Fruit fly (Drosophila melanogaster) whole organism, embryonic: Measurements from ENCODE around the gene DZIP1.

ENCODE experiments used
- Ada2b ChIP-seq: fragments of 200-800 bp; sonication (Bioruptor generic); IDR thresholded peaks from 2 replicates; pipeline ENCODE4 v1.3.6; 2022; ENCODE audit warnings: missing biosample characterization, missing genetic modification characterization
- BtbVII ChIP-seq: fragments of 200-800 bp; sonication (Bioruptor generic); optimal IDR thresholded peaks from 3 replicates; lab custom pipeline; 2017; ENCODE audit warnings: missing biosample characterization, mild to moderate bottlenecking, missing genetic modification characterization
- CG11085 ChIP-seq: fragments of 200-800 bp; sonication (Bioruptor generic); IDR thresholded peaks from 2 replicates; pipeline ENCODE4 v1.3.6; 2022; ENCODE audit warnings: missing biosample characterization, missing genetic modification characterization
- CG11093 ChIP-seq: fragments of 200-800 bp; sonication (Bioruptor generic); IDR thresholded peaks from 3 replicates; pipeline ENCODE4 v1.3.6; 2022; ENCODE audit warnings: missing biosample characterization, missing genetic modification characterization
- CG11504 ChIP-seq: fragments of 200-800 bp; sonication (Bioruptor generic); optimal IDR thresholded peaks from 3 replicates; lab custom pipeline; 2019; ENCODE audit warnings: missing biosample characterization, mild to moderate bottlenecking, missing genetic modification characterization, moderate library complexity
- CG12219 ChIP-seq: fragments of 200-800 bp; sonication (Bioruptor generic); optimal IDR thresholded peaks from 3 replicates; lab custom pipeline; 2018; ENCODE audit warnings: missing biosample characterization, mild to moderate bottlenecking, missing genetic modification characterization
- CG1233 ChIP-seq: fragments of 200-800 bp; sonication (Bioruptor generic); optimal IDR thresholded peaks from 4 replicates; lab custom pipeline; 2018; ENCODE audit warnings: missing biosample characterization, mild to moderate bottlenecking, missing genetic modification characterization
- CG13287 ChIP-seq: fragments of 200-800 bp; sonication (Bioruptor generic); IDR thresholded peaks from 2 replicates; pipeline ENCODE4 v1.3.6; 2022; ENCODE audit warnings: missing biosample characterization, missing genetic modification characterization; ENCODE audit not compliant: partially characterized antibody
- CG13424 ChIP-seq: fragments of 200-800 bp; sonication (Bioruptor generic); optimal IDR thresholded peaks from 2 replicates; lab custom pipeline; 2019; ENCODE audit warnings: missing biosample characterization, mild to moderate bottlenecking, missing genetic modification characterization, moderate library complexity
- CG14441 ChIP-seq: fragments of 200-800 bp; sonication (Bioruptor generic); IDR thresholded peaks from 2 replicates; pipeline ENCODE4 v1.3.6; 2022; ENCODE audit warnings: missing biosample characterization, missing genetic modification characterization
- CG15011 ChIP-seq: fragments of 200-800 bp; sonication (Bioruptor generic); optimal IDR thresholded peaks from 3 replicates; lab custom pipeline; 2018; ENCODE audit warnings: missing biosample characterization, mild to moderate bottlenecking, missing genetic modification characterization
- CG15696 ChIP-seq: fragments of 200-800 bp; sonication (Bioruptor generic); optimal IDR thresholded peaks from 2 replicates; lab custom pipeline; 2019; ENCODE audit warnings: missing biosample characterization, mild to moderate bottlenecking, missing genetic modification characterization, moderate library complexity
- CG16813 ChIP-seq: fragments of 200-800 bp; sonication (Bioruptor generic); IDR thresholded peaks from 3 replicates; pipeline ENCODE4 v1.3.6; 2022; ENCODE audit warnings: missing biosample characterization, missing genetic modification characterization; ENCODE audit not compliant: partially characterized antibody
- CG17186 ChIP-seq: fragments of 200-800 bp; sonication (Bioruptor generic); optimal IDR thresholded peaks from 3 replicates; lab custom pipeline; 2017; ENCODE audit warnings: missing biosample characterization, missing genetic modification reagents, missing genetic modification characterization
- CG17912 ChIP-seq: fragments of 200-800 bp; sonication (Bioruptor generic); optimal IDR thresholded peaks from 2 replicates; lab custom pipeline; 2018; ENCODE audit warnings: missing biosample characterization, mild to moderate bottlenecking, missing genetic modification characterization
- CG2199 ChIP-seq: fragments of 200-800 bp; sonication (Bioruptor generic); IDR thresholded peaks from 3 replicates; pipeline ENCODE4 v1.3.6; 2022; ENCODE audit warnings: missing biosample characterization, missing genetic modification characterization
- CG31388 ChIP-seq: fragments of 200-800 bp; sonication (Bioruptor generic); optimal IDR thresholded peaks from 2 replicates; lab custom pipeline; 2016; ENCODE audit warnings: missing biosample characterization, missing genetic modification characterization
- CG3838 ChIP-seq: fragments of 200-800 bp; sonication (Bioruptor generic); optimal IDR thresholded peaks from 3 replicates; lab custom pipeline; 2016; ENCODE audit warnings: missing biosample characterization, missing genetic modification characterization
- CG4707 ChIP-seq: fragments of 200-800 bp; sonication (Bioruptor generic); optimal IDR thresholded peaks from 2 replicates; lab custom pipeline; 2018; ENCODE audit warnings: missing biosample characterization, mild to moderate bottlenecking, missing genetic modification characterization, moderate library complexity
- CG6254 ChIP-seq: fragments of 200-800 bp; sonication (Bioruptor generic); optimal IDR thresholded peaks from 3 replicates; lab custom pipeline; 2017; ENCODE audit warnings: mild to moderate bottlenecking, missing biosample characterization, missing genetic modification reagents, missing genetic modification characterization
- CG6272 ChIP-seq: fragments of 200-800 bp; sonication (Bioruptor generic); IDR thresholded peaks from 2 replicates; pipeline ENCODE4 v1.3.6; 2022; ENCODE audit warnings: missing biosample characterization, missing genetic modification characterization
- CG6854 ChIP-seq: fragments of 200-800 bp; sonication (Bioruptor generic); optimal IDR thresholded peaks from 3 replicates; lab custom pipeline; 2017; ENCODE audit warnings: missing biosample characterization, mild to moderate bottlenecking, missing genetic modification characterization
- CG8388 ChIP-seq: fragments of 200-800 bp; sonication (Bioruptor generic); optimal IDR thresholded peaks from 2 replicates; lab custom pipeline; 2019; ENCODE audit warnings: missing biosample characterization, mild to moderate bottlenecking, missing genetic modification characterization, moderate library complexity
- CG9932 ChIP-seq: fragments of 200-800 bp; sonication (Bioruptor generic); IDR thresholded peaks from 2 replicates; pipeline ENCODE4 v1.3.6; 2022; ENCODE audit warnings: missing biosample characterization, missing genetic modification characterization
- CoRest ChIP-seq: fragments of 200-800 bp; sonication (Bioruptor generic); optimal IDR thresholded peaks from 3 replicates; lab custom pipeline; 2018; ENCODE audit warnings: missing biosample characterization, mild to moderate bottlenecking, missing genetic modification characterization, moderate library complexity
- D19B ChIP-seq: fragments of 200-800 bp; sonication (Bioruptor generic); optimal IDR thresholded peaks from 2 replicates; lab custom pipeline; 2017; ENCODE audit warnings: missing biosample characterization, mild to moderate bottlenecking, missing genetic modification characterization
- Deaf1 ChIP-seq: fragments of 200-800 bp; optimal IDR thresholded peaks from 3 replicates; lab custom pipeline; 2019; ENCODE audit warnings: missing biosample characterization, mild to moderate bottlenecking, missing genetic modification characterization, moderate library complexity
- Dref ChIP-seq: fragments of 200-800 bp; sonication (Bioruptor generic); IDR thresholded peaks from 2 replicates; pipeline ENCODE4 v1.3.6; 2022; ENCODE audit warnings: missing biosample characterization, missing genetic modification characterization
- Fer1 ChIP-seq: fragments of 200-800 bp; sonication (Bioruptor generic); optimal IDR thresholded peaks from 2 replicates; lab custom pipeline; 2017; ENCODE audit warnings: missing biosample characterization, mild to moderate bottlenecking, missing genetic modification characterization
- Jarid2 ChIP-seq: fragments of 200-800 bp; sonication (Bioruptor generic); optimal IDR thresholded peaks from 3 replicates; lab custom pipeline; 2017; ENCODE audit warnings: mild to moderate bottlenecking, missing biosample characterization, missing genetic modification reagents, missing genetic modification characterization
- Lim3 ChIP-seq: fragments of 200-800 bp; sonication (Bioruptor generic); IDR thresholded peaks from 2 replicates; pipeline ENCODE4 v1.3.6; 2022; ENCODE audit warnings: missing biosample characterization, missing genetic modification characterization
- Lpt ChIP-seq: fragments of >200 bp; optimal IDR thresholded peaks from 2 replicates; lab custom pipeline; 2018; ENCODE audit warnings: missing biosample characterization, missing genetic modification characterization
- NK7.1 ChIP-seq: fragments of 200-800 bp; sonication (Bioruptor generic); optimal IDR thresholded peaks from 3 replicates; lab custom pipeline; 2016; ENCODE audit warnings: missing biosample characterization, missing genetic modification characterization
- Opbp ChIP-seq: fragments of 200-800 bp; sonication (Bioruptor generic); IDR thresholded peaks from 3 replicates; pipeline ENCODE4 v1.3.6; 2022; ENCODE audit warnings: missing biosample characterization, missing genetic modification characterization; ENCODE audit not compliant: partially characterized antibody
- PHDP ChIP-seq: fragments of 200-800 bp; sonication (Bioruptor generic); optimal IDR thresholded peaks from 3 replicates; lab custom pipeline; 2018; ENCODE audit warnings: missing biosample characterization, mild to moderate bottlenecking, missing genetic modification characterization, moderate library complexity
- Rx ChIP-seq: fragments of 200-800 bp; sonication (Bioruptor generic); IDR thresholded peaks from 2 replicates; pipeline ENCODE4 v1.3.6; 2022; ENCODE audit warnings: missing biosample characterization, missing genetic modification characterization
- Tbp ChIP-seq: fragments of >200 bp; optimal IDR thresholded peaks from 2 replicates; lab custom pipeline; 2018; ENCODE audit warnings: missing biosample characterization, missing genetic modification characterization
- Trl ChIP-seq, 3 experiments: fragments of >200 bp in 2 of 3; fragments of 200-800 bp in 1 of 3; sonication (Bioruptor generic) in 1 of 3; optimal IDR thresholded peaks; 2 replicates in 1 of 3; 3 replicates in 2 of 3; lab custom pipeline; 2016 to 2017; ENCODE audit warnings: missing biosample characterization in 1 of 3, missing genetic modification characterization in 1 of 3
- chif ChIP-seq, 2 experiments: fragments of 200-800 bp; sonication (Bioruptor generic); optimal IDR thresholded peaks; 3 replicates each; lab custom pipeline; 2016; ENCODE audit warnings: missing biosample characterization in 2 of 2, missing genetic modification characterization in 2 of 2
- crp ChIP-seq, 2 experiments: fragments of 200-800 bp; sonication (Bioruptor generic); optimal IDR thresholded peaks; 2 replicates in 1 of 2; 3 replicates in 1 of 2; lab custom pipeline; 2017; ENCODE audit warnings: missing biosample characterization in 2 of 2, missing genetic modification characterization in 2 of 2, mild to moderate bottlenecking in 1 of 2, moderate library complexity in 1 of 2
- cwo ChIP-seq: fragments of 200-800 bp; sonication (Bioruptor generic); optimal IDR thresholded peaks from 3 replicates; lab custom pipeline; 2017; ENCODE audit warnings: missing biosample characterization, missing genetic modification characterization, mild to moderate bottlenecking, moderate library complexity, missing genetic modification reagents
- dan ChIP-seq: fragments of 200-800 bp; sonication (Bioruptor generic); IDR thresholded peaks from 2 replicates; pipeline ENCODE4 v1.3.6; 2022; ENCODE audit warnings: missing biosample characterization, missing genetic modification characterization
- dmrt99B ChIP-seq: fragments of 200-800 bp; sonication (Bioruptor generic); optimal IDR thresholded peaks from 2 replicates; lab custom pipeline; 2018; ENCODE audit warnings: missing biosample characterization, mild to moderate bottlenecking, missing genetic modification characterization, moderate library complexity
- esg ChIP-seq: fragments of 200-800 bp; sonication (Bioruptor generic); conservative IDR thresholded peaks from 2 replicates; pipeline ENCODE4 v1.3.6; 2022; ENCODE audit warnings: missing biosample characterization, missing genetic modification characterization
- exex ChIP-seq: fragments of 200-800 bp; sonication (Bioruptor generic); optimal IDR thresholded peaks from 4 replicates; lab custom pipeline; 2018; ENCODE audit warnings: missing biosample characterization, mild to moderate bottlenecking, missing genetic modification characterization, moderate library complexity
- h ChIP-seq: fragments of >200 bp; optimal IDR thresholded peaks from 2 replicates; lab custom pipeline; 2017
- kay ChIP-seq: fragments of 200-800 bp; sonication (Bioruptor generic); optimal IDR thresholded peaks from 2 replicates; lab custom pipeline; 2016; ENCODE audit warnings: missing biosample characterization, missing genetic modification characterization
- lab ChIP-seq: fragments of 200-800 bp; sonication (Bioruptor generic); optimal IDR thresholded peaks from 3 replicates; lab custom pipeline; 2017; ENCODE audit warnings: missing biosample characterization, missing genetic modification characterization, mild to moderate bottlenecking, moderate library complexity, missing genetic modification reagents
- tll ChIP-seq, 2 experiments: fragments of 200-800 bp in 1 of 2; fragments of >200 bp in 1 of 2; sonication (Bioruptor generic) in 1 of 2; optimal IDR thresholded peaks; 2 replicates each; lab custom pipeline; 2017 to 2019; ENCODE audit warnings: missing biosample characterization in 2 of 2, missing genetic modification characterization in 2 of 2, mild to moderate bottlenecking in 1 of 2, moderate library complexity in 1 of 2
- ttk ChIP-seq: fragments of 200-800 bp; sonication (Bioruptor generic); IDR thresholded peaks from 2 replicates; pipeline ENCODE4 v2.1.2; 2022; ENCODE audit warnings: missing biosample characterization, missing genetic modification characterization
- wor ChIP-seq: fragments of 200-800 bp; sonication (Bioruptor generic); IDR thresholded peaks from 2 replicates; pipeline ENCODE4 v1.3.6; 2022; ENCODE audit warnings: missing biosample characterization, missing genetic modification characterization

The DZIP1 gene

dm6 chr3R:24474760-24475159 is 40.3 kb upstream of the DZIP1 start (continued):
- TF ChIP-seq CG3838 (GFP tag; lab: Kevin White, UChicago) (no peak), CG13424 (tag; lab: Kevin White, UChicago) (peak; percentile 24), Ada2b (GFP tag; lab: Robert Waterston, UW) (no peak), Dref (GFP tag; lab: Robert Waterston, UW) (no peak), CG6272 (GFP tag; lab: Robert Waterston, UW) (no peak), D19B (no peak), Trl (optimal IDR thresholded peaks at IDR 0.05; lab: Kevin White, UChicago) (no peak), Trl (GFP tag; optimal IDR thresholded peaks at IDR 0.05; lab: Kevin White, UChicago) (no peak), CG12219 (no peak), esg (no peak), dmrt99B (tag; lab: Kevin White, UChicago) (no peak), CG2199 (GFP tag; lab: Robert Waterston, UW) (no peak), CoRest (no peak), Lim3 (GFP tag; lab: Robert Waterston, UW) (no peak), lab (GFP tag; lab: Kevin White, UChicago) (peak; percentile 80), BtbVII (GFP tag; lab: Kevin White, UChicago) (peak; percentile 13), Rx (no peak), Deaf1 (tag; lab: Kevin White, UChicago) (no peak), CG17912 (GFP tag; lab: Kevin White, UChicago) (no peak), dan (no peak), wor (GFP tag; lab: Robert Waterston, UW) (no peak), kay (GFP tag; lab: Kevin White, UChicago) (no peak), exex (no peak), CG15011 (no peak), NK7.1 (GFP tag; lab: Kevin White, UChicago) (no peak), CG1233 (GFP tag; lab: Kevin White, UChicago) (no peak), CG11504 (tag; lab: Kevin White, UChicago) (peak; percentile 28), CG6854 (peak; percentile 26), CG6254 (GFP tag; lab: Kevin White, UChicago) (no peak), tll (GFP tag; optimal IDR thresholded peaks at IDR 0.05; lab: Kevin White, UChicago) (no peak), CG8388 (no peak), Fer1 (GFP tag; lab: Kevin White, UChicago) (peak; percentile 80), Lpt (GFP tag; lab: Kevin White, UChicago) (no peak), chif (GFP tag; optimal IDR thresholded peaks at IDR 0.05; lab: Kevin White, UChicago) (no peak), CG4707 (GFP tag; lab: Kevin White, UChicago) (no peak), CG17186 (GFP tag; lab: Kevin White, UChicago) (no peak), CG11093 (GFP tag; lab: Robert Waterston, UW) (no peak), Jarid2 (GFP tag; lab: Kevin White, UChicago) (no peak), CG9932 (GFP tag; lab: Robert Waterston, UW) (peak; percentile 18; the same call in 1 of the 2 replicates), Tbp (no peak), crp (GFP tag; optimal IDR thresholded peaks at IDR 0.05; lab: Kevin White, UChicago) (no peak), CG13287 (GFP tag; lab: Robert Waterston, UW) (no peak), CG16813 (GFP tag; lab: Robert Waterston, UW) (no peak), CG11085 (GFP tag; lab: Robert Waterston, UW) (no peak), h (lab: Kevin White, UChicago) (no peak), cwo (GFP tag; lab: Kevin White, UChicago) (peak; percentile 25), CG15696 (no peak), CG31388 (GFP tag; lab: Kevin White, UChicago) (no peak), CG14441 (GFP tag; lab: Robert Waterston, UW) (no peak), Opbp (GFP tag; lab: Robert Waterston, UW) (no peak), ttk (GFP tag; lab: Robert Waterston, UW) (no peak), PHDP (peak; percentile 25)
